Worm (Caenorhabditis elegans): Measurements from ENCODE around the gene srt-68.

srt-68 gene

ce11 chrV:5271487-5271886 is 19.6 kb upstream of the srt-68 start:
- TF ChIP-seq jun-1 (tag; optimal IDR thresholded peaks at IDR 0.05): peak; percentile 74
- no peak for TF ChIP-seq nhr-76 (tag; optimal IDR thresholded peaks at IDR 0.05)
- TF ChIP-seq pax-3 (tag; optimal IDR thresholded peaks at IDR 0.05): no peak
- peak; percentile 34 to 79 for TF ChIP-seq lin-35 (GFP tag; optimal IDR thresholded peaks at IDR 0.05)
- TF ChIP-seq nhr-47 (tag; optimal IDR thresholded peaks at IDR 0.05): peak; percentile 63
- no peak for TF ChIP-seq ets-5 (GFP tag; IDR thresholded peaks at IDR 0.05)
- TF ChIP-seq efl-1 (optimal IDR thresholded peaks at IDR 0.05): peak; percentile 41 to 45
- TF ChIP-seq efl-1 (GFP tag; optimal IDR thresholded peaks at IDR 0.05 in 1 of 2): peak; percentile 43 to 94
- TF ChIP-seq egl-13 (tag; optimal IDR thresholded peaks at IDR 0.05): no peak
- peak; percentile 65 for TF ChIP-seq tbx-2 (tag; optimal IDR thresholded peaks at IDR 0.05)
- peak; percentile 10 for TF ChIP-seq skn-1 (tag; optimal IDR thresholded peaks at IDR 0.05)
- TF ChIP-seq rnt-1 (tag; optimal IDR thresholded peaks at IDR 0.05): peak; percentile 77
- peak; percentile 86 for TF ChIP-seq nhr-19 (GFP tag; conservative IDR thresholded peaks at IDR 0.05)
- TF ChIP-seq elt-2 (tag; optimal IDR thresholded peaks at IDR 0.05): peak; percentile 92
- TF ChIP-seq nhr-90 (tag; optimal IDR thresholded peaks at IDR 0.05; ENCODE audit: poor library complexity): peak; percentile 71
- peak; percentile 50 for TF ChIP-seq fkh-8 (tag; optimal IDR thresholded peaks at IDR 0.05)
- TF ChIP-seq lir-3 (tag; optimal IDR thresholded peaks at IDR 0.05; ENCODE audit: poor library complexity): no peak
- TF ChIP-seq sox-4 (tag; optimal IDR thresholded peaks at IDR 0.05): peak; percentile 8
- peak in 1 of 2 experiments; percentile 93 for TF ChIP-seq mdl-1 (tag; optimal IDR thresholded peaks at IDR 0.05)
- peak; percentile 31 for TF ChIP-seq pqm-1 (tag; optimal IDR thresholded peaks at IDR 0.05)
- peak; percentile 68 for TF ChIP-seq snu-23 (GFP tag; optimal IDR thresholded peaks at IDR 0.05)
- TF ChIP-seq F16B12.6 (tag; optimal IDR thresholded peaks at IDR 0.05): peak; percentile 0
- TF ChIP-seq tlp-1 (tag; optimal IDR thresholded peaks at IDR 0.05): no peak
- TF ChIP-seq hlh-4 (tag; optimal IDR thresholded peaks at IDR 0.05): peak; percentile 47
- peak; percentile 89 for TF ChIP-seq nhr-85 (tag)
- peak; percentile 27 for TF ChIP-seq nhr-77 (tag; optimal IDR thresholded peaks at IDR 0.05)
- no peak for TF ChIP-seq fkh-10 (GFP tag; optimal IDR thresholded peaks at IDR 0.05)
- peak; percentile 11 for TF ChIP-seq xbp-1 (tag; optimal IDR thresholded peaks at IDR 0.05)
- TF ChIP-seq nhr-20 (tag; optimal IDR thresholded peaks at IDR 0.05): peak; percentile 89
- no peak for TF ChIP-seq zip-4 (GFP tag; optimal IDR thresholded peaks at IDR 0.05)
- TF ChIP-seq mef-2 (tag; optimal IDR thresholded peaks at IDR 0.05): no peak
- TF ChIP-seq lin-13 (GFP tag; optimal IDR thresholded peaks at IDR 0.05): no peak
- TF ChIP-seq C34B4.2 (tag; optimal IDR thresholded peaks at IDR 0.05): no peak
- peak; percentile 22 for TF ChIP-seq swsn-7 (tag; optimal IDR thresholded peaks at IDR 0.05)
- TF ChIP-seq grh-1 (GFP tag; IDR thresholded peaks at IDR 0.05): no peak
- peak; percentile 16 to 41 (median 23) for TF ChIP-seq dpl-1 (GFP tag; optimal IDR thresholded peaks at IDR 0.05)
- TF ChIP-seq nhr-84 (tag; optimal IDR thresholded peaks at IDR 0.05): no peak
- peak in 5 of 6 experiments; percentile 28 to 70 (median 32) for TF ChIP-seq elt-3 (tag; optimal IDR thresholded peaks at IDR 0.05)
- no peak for TF ChIP-seq nhr-237 (tag; optimal IDR thresholded peaks at IDR 0.05)
- TF ChIP-seq nhr-11 (tag; optimal IDR thresholded peaks at IDR 0.05): no peak
- TF ChIP-seq unc-30 (tag; optimal IDR thresholded peaks at IDR 0.05): no peak
- TF ChIP-seq ztf-4 (tag; optimal IDR thresholded peaks at IDR 0.05): peak; percentile 81
- TF ChIP-seq mab-9 (GFP tag; IDR thresholded peaks at IDR 0.05): no peak
- TF ChIP-seq nhr-71 (tag; optimal IDR thresholded peaks at IDR 0.05): peak; percentile 88
- no peak for TF ChIP-seq vab-15 (tag; optimal IDR thresholded peaks at IDR 0.05)
- no peak for TF ChIP-seq ceh-8 (GFP tag; optimal IDR thresholded peaks at IDR 0.05)
- no peak for TF ChIP-seq snpc-4 (tag; optimal IDR thresholded peaks at IDR 0.05)
- peak; percentile 16 for TF ChIP-seq unc-130 (tag; optimal IDR thresholded peaks at IDR 0.05)
- peak; percentile 91 for TF ChIP-seq lin-14 (GFP tag; optimal IDR thresholded peaks at IDR 0.05)
- TF ChIP-seq blmp-1 (tag; optimal IDR thresholded peaks at IDR 0.05): no peak
- no peak for TF ChIP-seq ama-1 (optimal IDR thresholded peaks at IDR 0.05)
- TF ChIP-seq sup-37 (GFP tag; optimal IDR thresholded peaks at IDR 0.05): no peak
- TF ChIP-seq lsy-2 (tag; optimal IDR thresholded peaks at IDR 0.05): peak; percentile 34 to 46
- TF ChIP-seq mep-1 (tag; optimal IDR thresholded peaks at IDR 0.05): peak; percentile 26

All from whole organism, L1 larva.